Worm (Caenorhabditis elegans) whole organism, L1 larva: Measurements from ENCODE around the gene hrg-6.

Source experiments
- C16A3.4 ChIP-seq: fragments of 150-350 bp; optimal IDR thresholded peaks from 2 replicates; lab custom pipeline; 2014; ENCODE audit warnings: missing biosample characterization, missing genetic modification characterization
- C34B4.2 ChIP-seq: sonication (generic microtip); optimal IDR thresholded peaks from 2 replicates; lab custom pipeline; 2017; ENCODE audit warnings: mild to moderate bottlenecking, missing genetic modification characterization, missing compliant biosample characterization
- F16B12.6 ChIP-seq: fragments of 150-350 bp; optimal IDR thresholded peaks from 2 replicates; lab custom pipeline; 2014; ENCODE audit warnings: missing biosample characterization, missing genetic modification characterization
- Y116A8C.19 ChIP-seq: sonication (generic microtip); optimal IDR thresholded peaks from 2 replicates; lab custom pipeline; 2016; ENCODE audit warnings: missing compliant biosample characterization, missing genetic modification characterization, borderline replicate concordance
- aha-1 ChIP-seq: fragments of 150-350 bp; optimal IDR thresholded peaks from 2 replicates; lab custom pipeline; 2014; ENCODE audit warnings: missing biosample characterization, missing genetic modification characterization
- alr-1 ChIP-seq: fragments of 200-800 bp; sonication (Bioruptor generic); optimal IDR thresholded peaks from 2 replicates; lab custom pipeline; 2018; ENCODE audit warnings: borderline replicate concordance, mild to moderate bottlenecking, missing genetic modification characterization, missing compliant biosample characterization
- ama-1 ChIP-seq: fragments of 150-350 bp; optimal IDR thresholded peaks from 2 replicates; lab custom pipeline; 2014
- ceh-8 ChIP-seq: fragments of 200-800 bp; sonication (Bioruptor generic); optimal IDR thresholded peaks from 2 replicates; lab custom pipeline; 2018; ENCODE audit warnings: mild to moderate bottlenecking, missing genetic modification characterization, moderate library complexity, missing compliant biosample characterization
- ceh-88 ChIP-seq: fragments of 200-800 bp; sonication (Bioruptor generic); IDR thresholded peaks from 2 replicates; pipeline ENCODE4 v1.3.6; 2022; ENCODE audit warnings: missing genetic modification characterization, missing compliant biosample characterization
- ceh-90 ChIP-seq: sonication (generic microtip); optimal IDR thresholded peaks from 2 replicates; lab custom pipeline; 2016; ENCODE audit warnings: missing genetic modification characterization, missing compliant biosample characterization
- ces-1 ChIP-seq: fragments of 150-350 bp; optimal IDR thresholded peaks from 2 replicates; lab custom pipeline; 2014; ENCODE audit warnings: missing biosample characterization, missing genetic modification reagents, missing genetic modification characterization
- dpl-1 ChIP-seq, 3 experiments: fragments of 150-350 bp in 2 of 3; sonication (generic microtip) in 1 of 3; optimal IDR thresholded peaks; 2 replicates each; lab custom pipeline; 2014 to 2017; ENCODE audit warnings: missing biosample characterization in 3 of 3, missing genetic modification characterization in 3 of 3, missing genetic modification reagents in 3 of 3
- dsc-1 ChIP-seq: sonication (generic microtip); optimal IDR thresholded peaks from 2 replicates; lab custom pipeline; 2016; ENCODE audit warnings: mild to moderate bottlenecking, missing genetic modification characterization, missing compliant biosample characterization
- efl-1 ChIP-seq, 4 experiments: fragments of 150-350 bp; optimal IDR thresholded peaks in 3 of 4; peaks in 1 of 4; 1 replicate in 1 of 4; 2 replicates in 3 of 4; lab custom pipeline; 2014; ENCODE audit warnings: missing biosample characterization in 2 of 4, missing genetic modification characterization in 2 of 4, missing genetic modification reagents in 2 of 4
- efl-3 ChIP-seq: fragments of 200-800 bp; sonication (Bioruptor generic); optimal IDR thresholded peaks from 2 replicates; lab custom pipeline; 2018; ENCODE audit warnings: mild to moderate bottlenecking, missing genetic modification characterization, missing compliant biosample characterization
- elt-2 ChIP-seq: sonication (generic microtip); optimal IDR thresholded peaks from 2 replicates; lab custom pipeline; 2016; ENCODE audit warnings: missing genetic modification characterization, mild to moderate bottlenecking, inconsistent platforms, missing compliant biosample characterization, missing genetic modification reagents
- ets-5 ChIP-seq: fragments of 200-800 bp; sonication (Bioruptor generic); IDR thresholded peaks from 2 replicates; pipeline ENCODE4 v1.3.6; 2022; ENCODE audit warnings: missing genetic modification characterization, missing compliant biosample characterization
- fkh-8 ChIP-seq: sonication (generic microtip); optimal IDR thresholded peaks from 2 replicates; lab custom pipeline; 2016; ENCODE audit warnings: mild to moderate bottlenecking, missing genetic modification characterization, missing compliant biosample characterization
- fos-1 ChIP-seq: fragments of 150-350 bp; optimal IDR thresholded peaks from 2 replicates; lab custom pipeline; 2014; ENCODE audit warnings: missing biosample characterization, missing genetic modification characterization
- grh-1 ChIP-seq: fragments of 200-800 bp; sonication (Bioruptor generic); IDR thresholded peaks from 2 replicates; pipeline ENCODE4 v1.3.6; 2022; ENCODE audit warnings: missing genetic modification reagents, missing genetic modification characterization, missing compliant biosample characterization
- irx-1 ChIP-seq: sonication (generic microtip); optimal IDR thresholded peaks from 2 replicates; lab custom pipeline; 2016; ENCODE audit warnings: missing genetic modification characterization, missing compliant biosample characterization
- isw-1 ChIP-seq: fragments of 200-800 bp; sonication (Bioruptor generic); IDR thresholded peaks from 2 replicates; pipeline ENCODE4 v1.3.6; 2022; ENCODE audit warnings: missing genetic modification characterization, missing compliant biosample characterization
- jun-1 ChIP-seq: fragments of 150-350 bp; optimal IDR thresholded peaks from 2 replicates; lab custom pipeline; 2014; ENCODE audit warnings: missing biosample characterization, missing genetic modification reagents, missing genetic modification characterization
- lin-14 ChIP-seq: fragments of 200-800 bp; sonication (Bioruptor generic); optimal IDR thresholded peaks from 2 replicates; lab custom pipeline; 2018; ENCODE audit warnings: mild to moderate bottlenecking, missing genetic modification characterization, moderate library complexity, missing compliant biosample characterization
- lir-3 ChIP-seq: sonication (generic microtip); optimal IDR thresholded peaks from 2 replicates; lab custom pipeline; 2016; ENCODE audit warnings: mild to moderate bottlenecking, missing genetic modification characterization, moderate library complexity, missing compliant biosample characterization; ENCODE audit not compliant: poor library complexity
- lsy-2 ChIP-seq, 2 experiments: fragments of 150-350 bp; optimal IDR thresholded peaks; 2 replicates each; lab custom pipeline; 2014; ENCODE audit warnings: missing biosample characterization in 2 of 2, missing genetic modification characterization in 2 of 2
- mab-9 ChIP-seq: fragments of 200-800 bp; sonication (Bioruptor generic); IDR thresholded peaks from 2 replicates; pipeline ENCODE4 v1.3.6; 2022; ENCODE audit warnings: missing genetic modification reagents, missing genetic modification characterization, missing compliant biosample characterization
- mdl-1 ChIP-seq, 2 experiments: fragments of 150-350 bp; optimal IDR thresholded peaks; 2 replicates each; lab custom pipeline; 2014 to 2017; ENCODE audit warnings: missing biosample characterization in 2 of 2, missing genetic modification characterization in 2 of 2, inconsistent platforms in 1 of 2
- mef-2 ChIP-seq: fragments of 150-350 bp; optimal IDR thresholded peaks from 2 replicates; lab custom pipeline; 2014; ENCODE audit warnings: missing biosample characterization, missing genetic modification characterization
- mep-1 ChIP-seq: fragments of 150-350 bp; optimal IDR thresholded peaks from 2 replicates; lab custom pipeline; 2014; ENCODE audit warnings: missing biosample characterization, missing genetic modification characterization
- nhr-11 ChIP-seq: fragments of 150-350 bp; optimal IDR thresholded peaks from 2 replicates; lab custom pipeline; 2014; ENCODE audit warnings: missing biosample characterization, missing genetic modification characterization
- nhr-20 ChIP-seq: sonication (generic microtip); optimal IDR thresholded peaks from 2 replicates; lab custom pipeline; 2016; ENCODE audit warnings: mild to moderate bottlenecking, missing genetic modification characterization, missing compliant biosample characterization
- nhr-28 ChIP-seq: fragments of 150-350 bp; optimal IDR thresholded peaks from 2 replicates; lab custom pipeline; 2014; ENCODE audit warnings: missing biosample characterization, missing genetic modification characterization
- nhr-71 ChIP-seq: sonication (generic microtip); optimal IDR thresholded peaks from 2 replicates; lab custom pipeline; 2016; ENCODE audit warnings: mild to moderate bottlenecking, missing genetic modification characterization, moderate library complexity, missing compliant biosample characterization
- nhr-76 ChIP-seq: sonication (generic microtip); optimal IDR thresholded peaks from 2 replicates; lab custom pipeline; 2017; ENCODE audit warnings: missing biosample characterization, missing genetic modification characterization
- nhr-77 ChIP-seq: fragments of 150-350 bp; optimal IDR thresholded peaks from 2 replicates; lab custom pipeline; 2014; ENCODE audit warnings: missing biosample characterization, missing genetic modification characterization
- nhr-84 ChIP-seq: sonication (generic microtip); optimal IDR thresholded peaks from 2 replicates; lab custom pipeline; 2017; ENCODE audit warnings: missing biosample characterization, missing genetic modification characterization
- nhr-85 ChIP-seq: sonication (generic microtip); peaks from one replicate; lab custom pipeline; 2016; ENCODE audit warnings: missing genetic modification characterization, inconsistent platforms, missing compliant biosample characterization
- nhr-90 ChIP-seq: sonication (generic microtip); optimal IDR thresholded peaks from 2 replicates; lab custom pipeline; 2016; ENCODE audit warnings: mild to moderate bottlenecking, missing genetic modification characterization, missing compliant biosample characterization; ENCODE audit not compliant: poor library complexity
- pax-3 ChIP-seq: fragments of 200-800 bp; sonication (Bioruptor generic); optimal IDR thresholded peaks from 2 replicates; lab custom pipeline; 2018; ENCODE audit warnings: mild to moderate bottlenecking, missing genetic modification characterization, moderate library complexity, missing compliant biosample characterization
- rnt-1 ChIP-seq: sonication (generic microtip); optimal IDR thresholded peaks from 2 replicates; lab custom pipeline; 2016; ENCODE audit warnings: mild to moderate bottlenecking, missing genetic modification characterization, moderate library complexity, missing compliant biosample characterization
- snu-23 ChIP-seq: sonication (generic microtip); optimal IDR thresholded peaks from 2 replicates; lab custom pipeline; 2016; ENCODE audit warnings: missing genetic modification characterization, missing compliant biosample characterization
- sptf-1 ChIP-seq: fragments of 150-350 bp; optimal IDR thresholded peaks from 2 replicates; lab custom pipeline; 2014; ENCODE audit warnings: missing biosample characterization, missing genetic modification characterization
- sup-37 ChIP-seq: fragments of 200-800 bp; sonication (Bioruptor generic); optimal IDR thresholded peaks from 2 replicates; lab custom pipeline; 2018; ENCODE audit warnings: mild to moderate bottlenecking, missing genetic modification characterization, missing compliant biosample characterization
- swsn-7 ChIP-seq: sonication (generic microtip); optimal IDR thresholded peaks from 2 replicates; lab custom pipeline; 2016; ENCODE audit warnings: missing genetic modification characterization, missing compliant biosample characterization
- tlp-1 ChIP-seq: fragments of 150-350 bp; optimal IDR thresholded peaks from 2 replicates; lab custom pipeline; 2014; ENCODE audit warnings: missing biosample characterization, missing genetic modification characterization
- unc-30 ChIP-seq: sonication (generic microtip); optimal IDR thresholded peaks from 2 replicates; lab custom pipeline; 2017; ENCODE audit warnings: missing biosample characterization, missing genetic modification characterization
- unc-62 ChIP-seq: fragments of 150-350 bp; optimal IDR thresholded peaks from 2 replicates; lab custom pipeline; 2014; ENCODE audit warnings: missing biosample characterization, missing genetic modification reagents, missing genetic modification characterization
- unc-86 ChIP-seq: sonication (generic microtip); optimal IDR thresholded peaks from 2 replicates; lab custom pipeline; 2016; ENCODE audit warnings: missing genetic modification characterization, missing compliant biosample characterization
- unc-98 ChIP-seq: fragments of 200-800 bp; sonication (Bioruptor generic); IDR thresholded peaks from 2 replicates; pipeline ENCODE4 v1.3.6; 2022; ENCODE audit warnings: missing genetic modification characterization, missing compliant biosample characterization
- vab-15 ChIP-seq: sonication (generic microtip); optimal IDR thresholded peaks from 2 replicates; lab custom pipeline; 2017; ENCODE audit warnings: missing genotype, mild to moderate bottlenecking, missing genetic modification characterization, missing compliant biosample characterization
- xbp-1 ChIP-seq: sonication (generic microtip); optimal IDR thresholded peaks from 2 replicates; lab custom pipeline; 2016; ENCODE audit warnings: missing genetic modification characterization, missing compliant biosample characterization
- zag-1 ChIP-seq: fragments of 150-350 bp; optimal IDR thresholded peaks from 2 replicates; lab custom pipeline; 2014; ENCODE audit warnings: missing biosample characterization, missing genetic modification characterization
- ztf-4 ChIP-seq: fragments of 150-350 bp; optimal IDR thresholded peaks from 2 replicates; lab custom pipeline; 2014; ENCODE audit warnings: missing biosample characterization, missing genetic modification characterization

Gene hrg-6

DNA sequence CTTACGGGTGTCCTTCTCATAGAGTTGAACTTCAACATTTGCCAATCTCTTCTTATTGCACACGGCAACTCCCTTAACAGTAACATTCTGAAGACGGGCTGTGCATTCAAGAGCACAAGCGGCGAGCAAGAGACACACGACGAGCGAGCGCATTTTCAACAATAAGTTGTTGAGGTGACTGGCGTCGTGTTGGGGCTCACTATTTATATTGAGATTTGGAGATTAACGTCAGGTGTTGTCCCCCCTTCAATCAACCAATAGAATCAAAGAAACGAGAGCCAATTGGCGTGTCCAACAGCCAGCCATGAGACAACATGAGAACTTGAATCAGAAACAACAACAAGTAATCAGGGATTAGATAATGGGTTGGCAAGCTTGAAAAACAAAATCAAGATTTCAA lies 31.6 kb downstream of the hrg-6 start, which contains the start of gene ttr-16:
Gene ttr-16 (minus strand): TSS at position 176 of the 400 bp plus-strand sequence.
- TF ChIP-seq nhr-71 = peak; percentile 80
- TF ChIP-seq elt-2 (tag; lab: Kevin White, UChicago) = no peak
- no peak for TF ChIP-seq C34B4.2 (tag; lab: Kevin White, UChicago)
- TF ChIP-seq F16B12.6 = no peak
- TF ChIP-seq unc-30 (tag; lab: Kevin White, UChicago) = no peak
- no peak for TF ChIP-seq unc-98 (GFP tag; lab: Robert Waterston, UW)
- no peak for TF ChIP-seq jun-1 (tag; lab: Kevin White, UChicago)
- TF ChIP-seq lir-3 (tag; lab: Kevin White, UChicago) = no peak
- TF ChIP-seq sptf-1 (tag; lab: Kevin White, UChicago) = no peak
- TF ChIP-seq nhr-20 (tag; lab: Kevin White, UChicago) = peak; percentile 11
- TF ChIP-seq nhr-76 (tag; lab: Kevin White, UChicago) = no peak
- peak; percentile 21 for TF ChIP-seq ztf-4 (tag; lab: Kevin White, UChicago)
- peak; percentile 43 for TF ChIP-seq swsn-7 (tag; lab: Kevin White, UChicago)
- no peak for TF ChIP-seq nhr-85 (tag; lab: Kevin White, UChicago)
- no peak for TF ChIP-seq sup-37 (GFP tag; lab: Kevin White, UChicago)
- no peak for TF ChIP-seq efl-3
- peak in 1 of 2 experiments; percentile 0 for TF ChIP-seq mdl-1 (tag; optimal IDR thresholded peaks at IDR 0.05; lab: Kevin White, UChicago)
- TF ChIP-seq nhr-11 = no peak
- TF ChIP-seq rnt-1 (tag; lab: Kevin White, UChicago) = peak; percentile 85
- TF ChIP-seq efl-1 (optimal IDR thresholded peaks at IDR 0.05; lab: Kevin White, UChicago) = peak in 1 of 2 experiments; percentile 10
- no peak for TF ChIP-seq efl-1 (GFP tag; optimal IDR thresholded peaks at IDR 0.05 in 1 of 2; lab: Kevin White, UChicago)
- no peak for TF ChIP-seq C16A3.4 (tag; lab: Kevin White, UChicago)
- no peak for TF ChIP-seq mef-2 (tag; lab: Kevin White, UChicago)
- TF ChIP-seq ces-1 = no peak
- TF ChIP-seq mep-1 = no peak
- TF ChIP-seq vab-15 (tag; lab: Kevin White, UChicago) = no peak
- TF ChIP-seq unc-86 (tag; lab: Kevin White, UChicago) = no peak
- TF ChIP-seq ceh-88 = no peak
- TF ChIP-seq nhr-28 (tag; lab: Kevin White, UChicago) = no peak
- TF ChIP-seq irx-1 (tag; lab: Kevin White, UChicago) = no peak
- no peak for TF ChIP-seq alr-1 (tag; lab: Kevin White, UChicago)
- TF ChIP-seq ceh-8 (GFP tag; lab: Kevin White, UChicago) = no peak
- TF ChIP-seq fos-1 (tag; lab: Kevin White, UChicago) = no peak
- no peak for TF ChIP-seq nhr-84 (tag; lab: Kevin White, UChicago)
- TF ChIP-seq dsc-1 = no peak
- TF ChIP-seq isw-1 (GFP tag; lab: Robert Waterston, UW) = no peak
- TF ChIP-seq tlp-1 (tag; lab: Kevin White, UChicago) = no peak
- TF ChIP-seq xbp-1 (tag; lab: Kevin White, UChicago) = peak; percentile 23
- TF ChIP-seq mab-9 (GFP tag; lab: Robert Waterston, UW) = no peak
- no peak for TF ChIP-seq nhr-90
- TF ChIP-seq snu-23 = peak; percentile 50
- TF ChIP-seq fkh-8 (tag; lab: Kevin White, UChicago) = no peak
- TF ChIP-seq zag-1 (tag; lab: Kevin White, UChicago) = no peak
- TF ChIP-seq aha-1 (tag; lab: Kevin White, UChicago) = no peak
- TF ChIP-seq ets-5 (GFP tag; lab: Robert Waterston, UW) = no peak
- peak; percentile 87 for TF ChIP-seq ama-1
- no peak for TF ChIP-seq grh-1 (GFP tag; lab: Robert Waterston, UW)
- peak in 1 of 2 experiments; percentile 52 for TF ChIP-seq lsy-2 (tag; optimal IDR thresholded peaks at IDR 0.05; lab: Kevin White, UChicago)
- no peak for TF ChIP-seq Y116A8C.19 (tag; lab: Kevin White, UChicago)
- peak; percentile 63 for TF ChIP-seq lin-14 (GFP tag; lab: Kevin White, UChicago)
- no peak for TF ChIP-seq pax-3 (tag; lab: Kevin White, UChicago)
- no peak for TF ChIP-seq unc-62 (GFP tag; lab: Kevin White, UChicago)
- TF ChIP-seq ceh-90 = no peak
- TF ChIP-seq nhr-77 (tag; lab: Kevin White, UChicago) = no peak
- no peak for TF ChIP-seq dpl-1 (GFP tag; optimal IDR thresholded peaks at IDR 0.05; lab: Kevin White, UChicago)
